Fruit fly (Drosophila melanogaster): ENCODE measurements around the gene fusl.

Gene fusl

DNA sequence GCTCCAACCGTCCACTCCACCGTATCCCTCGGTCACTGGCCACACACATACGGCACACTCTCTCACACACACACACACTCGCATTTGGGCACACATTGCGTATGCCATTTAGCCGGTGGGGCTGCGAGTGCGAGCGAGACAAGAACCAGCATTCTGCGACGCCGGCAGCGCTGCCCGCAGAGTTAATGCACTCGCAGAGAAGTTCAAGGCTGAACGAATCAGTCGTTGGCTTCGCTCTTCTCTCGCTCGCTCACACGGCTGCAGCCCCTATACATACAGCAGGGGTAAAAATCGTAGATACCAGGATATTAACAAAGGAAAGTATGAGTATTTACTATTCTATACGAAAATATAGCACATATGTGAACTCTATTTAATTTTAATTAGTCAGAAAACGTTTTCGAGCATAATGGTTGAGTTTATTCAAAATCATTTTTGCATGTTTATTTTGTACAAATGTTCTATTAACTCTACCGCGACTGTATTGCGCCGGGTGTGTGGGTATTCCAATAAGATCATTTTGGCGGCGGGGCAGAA, 44.8 kb downstream of the fusl start (continued):
- peak; percentile 95 for TF ChIP-seq CG9139 (GFP tag; optimal IDR thresholded peaks at IDR 0.05)
- TF ChIP-seq Eip93F (GFP tag; optimal IDR thresholded peaks at IDR 0.05), result peak; percentile 88
- TF ChIP-seq CG31627 (GFP tag; optimal IDR thresholded peaks at IDR 0.05), result peak; percentile 95
- TF ChIP-seq vri (GFP tag; optimal IDR thresholded peaks at IDR 0.05), result no peak
- TF ChIP-seq cyc (GFP tag; optimal IDR thresholded peaks at IDR 0.05), result peak; percentile 91
- peak; percentile 96 for TF ChIP-seq net (GFP tag; optimal IDR thresholded peaks at IDR 0.05)
- peak; percentile 96 for TF ChIP-seq lz (GFP tag; optimal IDR thresholded peaks at IDR 0.05)
- TF ChIP-seq CG6854 (GFP tag; optimal IDR thresholded peaks at IDR 0.05), result peak; percentile 86
- peak; percentile 99 for TF ChIP-seq svp (GFP tag)
- peak; percentile 98 for TF ChIP-seq Eip78C (GFP tag)
- peak; percentile 82 to 86 for TF ChIP-seq salr (GFP tag; optimal IDR thresholded peaks at IDR 0.05)
- peak; percentile 82 for TF ChIP-seq Blimp-1 (GFP tag; optimal IDR thresholded peaks at IDR 0.05)
- peak; percentile 93 for TF ChIP-seq Ets21C (GFP tag; optimal IDR thresholded peaks at IDR 0.05)
- TF ChIP-seq Hr39 (GFP tag; optimal IDR thresholded peaks at IDR 0.05), result peak; percentile 94
- TF ChIP-seq achi (GFP tag; optimal IDR thresholded peaks at IDR 0.05), result peak; percentile 94
- peak; percentile 92 for TF ChIP-seq CG10631 (GFP tag; optimal IDR thresholded peaks at IDR 0.05)
- peak; percentile 85 for TF ChIP-seq CG6276 (GFP tag; optimal IDR thresholded peaks at IDR 0.05)
- peak; percentile 96 for TF ChIP-seq pdm3 (GFP tag; optimal IDR thresholded peaks at IDR 0.05)
- peak; percentile 93 for TF ChIP-seq spab (GFP tag; optimal IDR thresholded peaks at IDR 0.05)
- TF ChIP-seq dsx (GFP tag; optimal IDR thresholded peaks at IDR 0.05; ENCODE audit: poor library complexity, severe bottlenecking), result peak; percentile 95
- peak; percentile 85 for TF ChIP-seq CG8319 (GFP tag; optimal IDR thresholded peaks at IDR 0.05)
- peak; percentile 94 for TF ChIP-seq CG8632 (GFP tag; optimal IDR thresholded peaks at IDR 0.05)
- TF ChIP-seq Eip75B (GFP tag; optimal IDR thresholded peaks at IDR 0.05), result peak; percentile 97
- peak; percentile 92 for TF ChIP-seq eg (GFP tag; IDR thresholded peaks at IDR 0.05)
- TF ChIP-seq CG6808 (GFP tag; optimal IDR thresholded peaks at IDR 0.05), result peak; percentile 96
- peak; percentile 96 for TF ChIP-seq CG6163 (GFP tag; IDR thresholded peaks at IDR 0.05)
- TF ChIP-seq CG34406 (GFP tag; optimal IDR thresholded peaks at IDR 0.05), result peak; percentile 95
- TF ChIP-seq dac (GFP tag; optimal IDR thresholded peaks at IDR 0.05), result peak; percentile 77
- TF ChIP-seq CG6792 (GFP tag; optimal IDR thresholded peaks at IDR 0.05), result peak; percentile 96
- TF ChIP-seq fd85E (GFP tag; optimal IDR thresholded peaks at IDR 0.05), result peak; percentile 86
- TF ChIP-seq acj6 (GFP tag; optimal IDR thresholded peaks at IDR 0.05), result peak; percentile 96
- peak; percentile 81 for TF ChIP-seq Lpt (GFP tag; optimal IDR thresholded peaks at IDR 0.05)
- peak; percentile 94 for TF ChIP-seq CG8119 (GFP tag; IDR thresholded peaks at IDR 0.05)

DNA sequence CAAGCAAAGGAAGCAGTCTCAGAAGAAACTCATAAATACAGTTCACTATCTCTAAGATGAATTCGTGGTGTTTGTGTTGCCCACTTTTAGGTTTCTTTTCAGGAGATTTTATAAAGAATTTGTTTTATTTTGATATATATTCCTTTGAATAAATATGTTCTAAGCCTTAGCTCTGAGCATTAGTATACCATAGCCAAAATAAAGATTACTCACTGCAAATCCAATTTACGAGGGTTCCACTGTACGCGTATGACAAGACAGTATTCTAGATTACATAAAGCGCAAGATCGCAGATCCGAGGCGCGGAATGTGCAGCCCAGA, 45.3 kb downstream of the fusl start:
- TF ChIP-seq Hr4 (GFP tag; optimal IDR thresholded peaks at IDR 0.05), result peak; percentile 73
- peak; percentile 98 for TF ChIP-seq CG10669 (GFP tag; optimal IDR thresholded peaks at IDR 0.05)
- peak; percentile 90 for TF ChIP-seq CG9139 (GFP tag; optimal IDR thresholded peaks at IDR 0.05)
- TF ChIP-seq acj6 (GFP tag; optimal IDR thresholded peaks at IDR 0.05), result peak; percentile 94
- peak; percentile 33 for TF ChIP-seq Lpt (GFP tag; optimal IDR thresholded peaks at IDR 0.05)
- peak; percentile 98 for TF ChIP-seq Ets96B (tag; optimal IDR thresholded peaks at IDR 0.05)
- peak; percentile 99 for TF ChIP-seq Eip78C (GFP tag)
- peak; percentile 93 for TF ChIP-seq OdsH (GFP tag; optimal IDR thresholded peaks at IDR 0.05)
- TF ChIP-seq CG7368 (GFP tag; optimal IDR thresholded peaks at IDR 0.05), result peak; percentile 87
- TF ChIP-seq CG8632 (GFP tag; optimal IDR thresholded peaks at IDR 0.05), result peak; percentile 94
- peak; percentile 90 for TF ChIP-seq CG11762 (GFP tag; optimal IDR thresholded peaks at IDR 0.05; ENCODE audit: insufficient read depth)
- peak; percentile 60 to 94 for TF ChIP-seq salr (GFP tag; optimal IDR thresholded peaks at IDR 0.05)
- peak; percentile 94 for TF ChIP-seq spab (GFP tag; optimal IDR thresholded peaks at IDR 0.05)
- TF ChIP-seq CG15336 (GFP tag; IDR thresholded peaks at IDR 0.05), result peak; percentile 77
- TF ChIP-seq cyc (GFP tag; optimal IDR thresholded peaks at IDR 0.05), result peak; percentile 95
- peak; percentile 92 for TF ChIP-seq svp (GFP tag)
- TF ChIP-seq vri (GFP tag; optimal IDR thresholded peaks at IDR 0.05), result no peak
- TF ChIP-seq CG8319 (GFP tag; optimal IDR thresholded peaks at IDR 0.05), result peak; percentile 93
- peak; percentile 98 for TF ChIP-seq CG3032 (tag; optimal IDR thresholded peaks at IDR 0.05)
- peak; percentile 92 for TF ChIP-seq Sox15 (GFP tag; optimal IDR thresholded peaks at IDR 0.05)
- TF ChIP-seq CG6854 (GFP tag; optimal IDR thresholded peaks at IDR 0.05), result peak; percentile 77
- TF ChIP-seq Met (GFP tag; optimal IDR thresholded peaks at IDR 0.05), result peak; percentile 94
- TF ChIP-seq fkh (GFP tag; optimal IDR thresholded peaks at IDR 0.05), result no peak
- TF ChIP-seq fd59A (GFP tag; optimal IDR thresholded peaks at IDR 0.05), result peak; percentile 95
- peak; percentile 94 for TF ChIP-seq lz (GFP tag; optimal IDR thresholded peaks at IDR 0.05)
- TF ChIP-seq net (GFP tag; optimal IDR thresholded peaks at IDR 0.05), result peak; percentile 86
- TF ChIP-seq dac (GFP tag; optimal IDR thresholded peaks at IDR 0.05), result no peak
- peak; percentile 55 for TF ChIP-seq Blimp-1 (GFP tag; optimal IDR thresholded peaks at IDR 0.05)
- TF ChIP-seq CG3919 (GFP tag; optimal IDR thresholded peaks at IDR 0.05), result peak; percentile 91
- peak; percentile 78 for TF ChIP-seq CG8119 (GFP tag; IDR thresholded peaks at IDR 0.05)
- TF ChIP-seq pdm3 (GFP tag; optimal IDR thresholded peaks at IDR 0.05), result peak; percentile 94
- TF ChIP-seq Eip93F (GFP tag; optimal IDR thresholded peaks at IDR 0.05), result peak; percentile 84
- TF ChIP-seq achi (GFP tag; optimal IDR thresholded peaks at IDR 0.05), result peak; percentile 92
- peak; percentile 95 for TF ChIP-seq CG31627 (GFP tag; optimal IDR thresholded peaks at IDR 0.05)
- peak; percentile 96 for TF ChIP-seq CG10631 (GFP tag; optimal IDR thresholded peaks at IDR 0.05)
- TF ChIP-seq CG4318 (GFP tag; optimal IDR thresholded peaks at IDR 0.05), result peak; percentile 53

Data from whole organism, prepupa.